Worm (Caenorhabditis elegans) whole organism, L4 larva: ENCODE results near the gene F14B8.5.

Source experiments
- lin-13 ChIP-seq: fragments of 150-350 bp; optimal IDR thresholded peaks from 2 replicates; lab custom pipeline; 2014; ENCODE audit warnings: missing biosample characterization, missing genetic modification reagents, missing genetic modification characterization
- zag-1 ChIP-seq: fragments of 150-350 bp; optimal IDR thresholded peaks from 2 replicates; lab custom pipeline; 2014; ENCODE audit warnings: missing biosample characterization, missing genetic modification characterization

DNA sequence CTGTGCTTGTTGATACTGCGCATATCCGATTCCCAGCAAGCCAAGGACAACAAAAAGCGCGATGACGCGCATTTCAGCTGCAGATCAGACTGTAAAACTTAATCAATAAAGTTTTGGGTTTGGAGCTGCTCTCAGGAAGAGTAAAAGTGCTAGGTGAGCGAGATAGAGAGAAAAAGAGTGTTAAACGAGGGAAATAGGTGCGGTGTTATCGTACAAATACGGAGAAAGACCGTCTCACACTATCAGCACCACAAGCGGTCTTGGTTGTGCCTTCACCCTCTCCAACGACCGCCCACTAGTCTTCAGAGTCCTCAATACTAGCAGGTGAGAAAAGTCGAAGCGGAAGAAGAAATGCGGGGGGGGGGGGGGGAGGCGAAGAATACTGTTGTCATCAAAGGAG is at the start of gene F14B8.5:
- TF ChIP-seq zag-1 (no peak), lin-13 (GFP tag; lab: Kevin White, UChicago) (no peak)
